Fruit fly (Drosophila melanogaster) whole organism, embryonic: Measurements from ENCODE around the gene CG13720.
A peak's percentile ranks its signal among the peaks of the same experiment; 100 is the strongest.

Experiments
- Aef1 ChIP-seq: fragments of 200-800 bp; sonication (Bioruptor generic); IDR thresholded peaks from 3 replicates; pipeline ENCODE4 v1.3.6; 2022; ENCODE audit warnings: missing biosample characterization, missing genetic modification characterization
- Bdp1 ChIP-seq: fragments of 200-800 bp; sonication (Bioruptor generic); optimal IDR thresholded peaks from 3 replicates; lab custom pipeline; 2016; ENCODE audit warnings: missing biosample characterization, missing genetic modification characterization
- Bgb ChIP-seq: fragments of 200-800 bp; sonication (Bioruptor generic); IDR thresholded peaks from 2 replicates; pipeline ENCODE4 v1.3.6; 2022; ENCODE audit warnings: missing biosample characterization, missing genetic modification characterization; ENCODE audit not compliant: partially characterized antibody
- CG11504 ChIP-seq: fragments of 200-800 bp; sonication (Bioruptor generic); optimal IDR thresholded peaks from 3 replicates; lab custom pipeline; 2019; ENCODE audit warnings: missing biosample characterization, mild to moderate bottlenecking, missing genetic modification characterization, moderate library complexity
- CG12744 ChIP-seq: fragments of 200-800 bp; sonication (Bioruptor generic); optimal IDR thresholded peaks from 2 replicates; lab custom pipeline; 2016; ENCODE audit warnings: missing biosample characterization, missing genetic modification characterization
- CG13894 ChIP-seq: fragments of 200-800 bp; sonication (Bioruptor generic); optimal IDR thresholded peaks from 3 replicates; lab custom pipeline; 2018; ENCODE audit warnings: missing biosample characterization, mild to moderate bottlenecking, missing genetic modification characterization, moderate library complexity
- CG14050 ChIP-seq: fragments of 200-800 bp; sonication (Bioruptor generic); IDR thresholded peaks from 3 replicates; pipeline ENCODE4 v1.3.6; 2022; ENCODE audit warnings: missing biosample characterization, missing genetic modification characterization
- CG15073 ChIP-seq: fragments of 200-800 bp; sonication (Bioruptor generic); optimal IDR thresholded peaks from 2 replicates; lab custom pipeline; 2016; ENCODE audit warnings: missing biosample characterization, missing genetic modification characterization
- CG17385 ChIP-seq: fragments of 200-800 bp; sonication (Bioruptor generic); optimal IDR thresholded peaks from 3 replicates; lab custom pipeline; 2018; ENCODE audit warnings: missing biosample characterization, mild to moderate bottlenecking, missing genetic modification characterization
- CG2875 ChIP-seq: fragments of 200-800 bp; sonication (Bioruptor generic); optimal IDR thresholded peaks from 2 replicates; lab custom pipeline; 2017; ENCODE audit warnings: missing biosample characterization, mild to moderate bottlenecking, missing genetic modification characterization, missing genetic modification reagents
- CG3163 ChIP-seq: fragments of 200-800 bp; sonication (Bioruptor generic); optimal IDR thresholded peaks from 3 replicates; lab custom pipeline; 2016; ENCODE audit warnings: missing biosample characterization, missing genetic modification characterization
- CG3847 ChIP-seq: fragments of 200-800 bp; sonication (Bioruptor generic); IDR thresholded peaks from 2 replicates; pipeline ENCODE4 v1.3.6; 2022; ENCODE audit warnings: missing biosample characterization, missing genetic modification characterization
- CG8290 ChIP-seq, 3 experiments: fragments of 200-800 bp; sonication (Bioruptor generic); optimal IDR thresholded peaks; 2 replicates each; lab custom pipeline; 2016 to 2019; ENCODE audit warnings: missing biosample characterization in 3 of 3, missing genetic modification characterization in 3 of 3, mild to moderate bottlenecking in 2 of 3, moderate library complexity in 1 of 3
- CG8359 ChIP-seq: fragments of 200-800 bp; sonication (Bioruptor generic); optimal IDR thresholded peaks from 2 replicates; lab custom pipeline; 2017; ENCODE audit warnings: missing biosample characterization, mild to moderate bottlenecking, missing genetic modification characterization, borderline replicate concordance
- CG9215 ChIP-seq: fragments of 200-800 bp; sonication (Bioruptor generic); IDR thresholded peaks from 2 replicates; pipeline ENCODE4 v1.3.6; 2022; ENCODE audit warnings: missing biosample characterization, missing genetic modification characterization
- CG9817 ChIP-seq: fragments of 200-800 bp; sonication (Bioruptor generic); optimal IDR thresholded peaks from 2 replicates; lab custom pipeline; 2018; ENCODE audit warnings: missing biosample characterization, mild to moderate bottlenecking, missing genetic modification characterization, moderate library complexity
- CG9876 ChIP-seq: fragments of 200-800 bp; sonication (Bioruptor generic); optimal IDR thresholded peaks from 2 replicates; lab custom pipeline; 2016; ENCODE audit warnings: missing biosample characterization, missing genetic modification characterization
- CG9932 ChIP-seq: fragments of 200-800 bp; sonication (Bioruptor generic); IDR thresholded peaks from 2 replicates; pipeline ENCODE4 v1.3.6; 2022; ENCODE audit warnings: missing biosample characterization, missing genetic modification characterization
- CoRest ChIP-seq: fragments of 200-800 bp; sonication (Bioruptor generic); optimal IDR thresholded peaks from 3 replicates; lab custom pipeline; 2018; ENCODE audit warnings: missing biosample characterization, mild to moderate bottlenecking, missing genetic modification characterization, moderate library complexity
- D19A ChIP-seq: fragments of 200-800 bp; optimal IDR thresholded peaks from 3 replicates; lab custom pipeline; 2019; ENCODE audit warnings: missing biosample characterization, mild to moderate bottlenecking, missing genetic modification characterization, moderate library complexity
- Dfd ChIP-seq, 2 experiments: fragments of >200 bp; optimal IDR thresholded peaks; 2 replicates each; lab custom pipeline; 2017; ENCODE audit warnings: missing biosample characterization in 2 of 2, missing genetic modification characterization in 2 of 2
- Doc2 ChIP-seq: fragments of 200-800 bp; sonication (Bioruptor generic); IDR thresholded peaks from 2 replicates; pipeline ENCODE4 v1.3.6; 2022; ENCODE audit warnings: missing biosample characterization, missing genetic modification characterization
- Eip74EF ChIP-seq, 2 experiments: fragments of 200-800 bp in 1 of 2; fragments of >200 bp in 1 of 2; sonication (Bioruptor generic) in 1 of 2; optimal IDR thresholded peaks; 2 replicates each; lab custom pipeline; 2017 to 2019; ENCODE audit warnings: missing biosample characterization in 2 of 2, missing genetic modification characterization in 2 of 2, mild to moderate bottlenecking in 1 of 2, moderate library complexity in 1 of 2
- HLH3B ChIP-seq: fragments of 200-800 bp; sonication (Bioruptor generic); IDR thresholded peaks from 2 replicates; pipeline ENCODE4 v1.3.6; 2022; ENCODE audit warnings: missing biosample characterization, missing genetic modification characterization
- NFAT ChIP-seq: fragments of 200-800 bp; sonication (Bioruptor generic); IDR thresholded peaks from 2 replicates; pipeline ENCODE4 v1.3.6; 2022; ENCODE audit warnings: missing biosample characterization, missing genetic modification characterization
- Oli ChIP-seq: fragments of 200-800 bp; sonication (Bioruptor generic); optimal IDR thresholded peaks from 2 replicates; lab custom pipeline; 2018; ENCODE audit warnings: missing biosample characterization, mild to moderate bottlenecking, missing genetic modification characterization, moderate library complexity
- Opbp ChIP-seq: fragments of 200-800 bp; sonication (Bioruptor generic); IDR thresholded peaks from 3 replicates; pipeline ENCODE4 v1.3.6; 2022; ENCODE audit warnings: missing biosample characterization, missing genetic modification characterization; ENCODE audit not compliant: partially characterized antibody
- Pdp1 ChIP-seq, 2 experiments: fragments of 200-800 bp; sonication (Bioruptor generic); optimal IDR thresholded peaks; 3 replicates each; lab custom pipeline; 2016; ENCODE audit warnings: missing biosample characterization in 2 of 2, missing genetic modification characterization in 2 of 2, mild to moderate bottlenecking in 1 of 2, moderate library complexity in 1 of 2
- Rx ChIP-seq: fragments of 200-800 bp; sonication (Bioruptor generic); IDR thresholded peaks from 2 replicates; pipeline ENCODE4 v1.3.6; 2022; ENCODE audit warnings: missing biosample characterization, missing genetic modification characterization
- Sox100B ChIP-seq: fragments of 200-800 bp; sonication (Bioruptor generic); optimal IDR thresholded peaks from 3 replicates; lab custom pipeline; 2018; ENCODE audit warnings: missing biosample characterization, mild to moderate bottlenecking, missing genetic modification characterization
- TFAM ChIP-seq: fragments of 200-800 bp; sonication (Bioruptor generic); optimal IDR thresholded peaks from 2 replicates; lab custom pipeline; 2017; ENCODE audit warnings: missing biosample characterization, missing genetic modification characterization, inconsistent platforms
- Taf1 ChIP-seq: fragments of 200-800 bp; sonication (Bioruptor generic); IDR thresholded peaks from 2 replicates; pipeline ENCODE4 v1.3.6; 2022; ENCODE audit warnings: missing biosample characterization, missing genetic modification characterization
- bsh ChIP-seq, 2 experiments: fragments of 200-800 bp; sonication (Bioruptor generic); optimal IDR thresholded peaks; 2 replicates each; lab custom pipeline; 2017 to 2018; ENCODE audit warnings: mild to moderate bottlenecking in 2 of 2, missing biosample characterization in 2 of 2, missing genetic modification characterization in 2 of 2, moderate library complexity in 1 of 2
- btn ChIP-seq: fragments of 200-800 bp; sonication (Bioruptor generic); optimal IDR thresholded peaks from 2 replicates; lab custom pipeline; 2016; ENCODE audit warnings: missing biosample characterization, missing genetic modification characterization
- chif ChIP-seq, 2 experiments: fragments of 200-800 bp; sonication (Bioruptor generic); optimal IDR thresholded peaks; 3 replicates each; lab custom pipeline; 2016; ENCODE audit warnings: missing biosample characterization in 2 of 2, missing genetic modification characterization in 2 of 2
- chinmo ChIP-seq: fragments of 200-800 bp; sonication (Bioruptor generic); IDR thresholded peaks from 4 replicates; pipeline ENCODE4 v1.3.6; 2022; ENCODE audit warnings: missing biosample characterization, missing genetic modification characterization; ENCODE audit not compliant: partially characterized antibody
- ci ChIP-seq: fragments of 200-800 bp; sonication (Bioruptor generic); IDR thresholded peaks from 3 replicates; pipeline ENCODE4 v1.3.6; 2022; ENCODE audit warnings: missing biosample characterization, missing genetic modification characterization
- fu2 ChIP-seq: fragments of 200-800 bp; sonication (Bioruptor generic); optimal IDR thresholded peaks from 2 replicates; lab custom pipeline; 2016; ENCODE audit warnings: missing biosample characterization, missing genetic modification characterization
- gce ChIP-seq: fragments of 200-800 bp; sonication (Bioruptor generic); IDR thresholded peaks from 3 replicates; pipeline ENCODE4 v1.3.6; 2022; ENCODE audit warnings: missing biosample characterization, missing genetic modification characterization
- lilli ChIP-seq: fragments of 200-800 bp; sonication (Bioruptor generic); optimal IDR thresholded peaks from 3 replicates; lab custom pipeline; 2016; ENCODE audit warnings: missing biosample characterization, missing genetic modification characterization
- nom ChIP-seq: fragments of 200-800 bp; sonication (Bioruptor generic); optimal IDR thresholded peaks from 2 replicates; lab custom pipeline; 2017; ENCODE audit warnings: missing biosample characterization, missing genetic modification characterization, mild to moderate bottlenecking, moderate library complexity, missing genetic modification reagents
- oc ChIP-seq: fragments of 200-800 bp; sonication (Bioruptor generic); optimal IDR thresholded peaks from 2 replicates; lab custom pipeline; 2018; ENCODE audit warnings: missing biosample characterization, mild to moderate bottlenecking, missing genetic modification characterization, moderate library complexity
- otp ChIP-seq: fragments of 200-800 bp; sonication (Bioruptor generic); IDR thresholded peaks from 3 replicates; pipeline ENCODE4, ENCODE4 v1.3.6; 2022; ENCODE audit warnings: missing biosample characterization, missing genetic modification characterization
- pum ChIP-seq: fragments of 200-800 bp; sonication (Bioruptor generic); optimal IDR thresholded peaks from 2 replicates; lab custom pipeline; 2016; ENCODE audit warnings: missing biosample characterization, missing genetic modification characterization
- sens ChIP-seq: fragments of 200-800 bp; sonication (Bioruptor generic); peaks from one replicate; lab custom pipeline; 2016; ENCODE audit warnings: missing biosample characterization, missing genetic modification characterization
- zfh1 ChIP-seq: fragments of 200-800 bp; sonication (Bioruptor generic); IDR thresholded peaks from 3 replicates; pipeline ENCODE4 v1.3.6; 2022; ENCODE audit warnings: missing biosample characterization, missing genetic modification characterization
- zfh2 ChIP-seq: fragments of 200-800 bp; sonication (Bioruptor generic); optimal IDR thresholded peaks from 2 replicates; lab custom pipeline; 2016; ENCODE audit warnings: missing biosample characterization, missing genetic modification characterization

CG13720 gene

DNA sequence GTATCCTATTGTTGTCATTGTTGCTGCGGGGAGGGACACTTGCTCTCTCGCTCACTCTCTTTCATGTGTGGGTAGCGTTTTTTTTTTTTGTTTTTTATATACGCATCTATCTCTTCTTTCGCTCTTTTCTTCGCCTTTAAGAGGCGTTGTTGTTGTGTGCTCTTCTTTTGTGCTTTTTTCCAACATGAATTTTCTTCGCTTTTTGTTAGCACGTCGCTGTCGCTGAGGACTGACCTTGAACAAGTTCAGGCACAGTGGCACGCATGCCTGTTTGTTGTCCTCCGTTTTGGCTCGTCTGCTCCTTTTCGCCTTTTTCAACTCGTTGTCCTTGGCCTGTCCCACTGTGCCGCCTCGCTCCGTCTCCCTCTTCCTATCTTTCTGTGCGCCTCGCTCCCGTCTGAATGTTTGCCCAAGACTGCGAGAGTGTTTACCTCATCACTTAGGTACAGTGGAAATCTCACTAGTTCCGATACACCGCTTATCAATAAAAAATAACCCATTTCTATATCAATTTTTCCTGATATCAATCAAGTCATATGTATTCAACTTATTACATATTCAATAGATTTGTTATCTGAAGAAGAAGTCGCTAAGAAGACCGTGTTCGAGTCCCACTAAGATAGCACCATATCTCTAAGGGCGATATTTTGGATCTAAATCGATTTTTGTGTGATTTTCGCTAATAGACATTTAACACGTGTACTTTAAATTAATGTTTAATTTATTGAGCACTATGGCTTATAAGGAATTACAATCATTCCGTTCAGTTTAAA is 42.9 kb upstream of the CG13720 start:
- TF ChIP-seq CG9817 (tag; lab: Kevin White, UChicago) (peak; percentile 28), CG9932 (GFP tag; lab: Robert Waterston, UW) (peak; percentile 74), NFAT (GFP tag; lab: Robert Waterston, UW) (peak; percentile 60), CG15073 (GFP tag; lab: Kevin White, UChicago) (peak; percentile 14), Dfd (GFP tag; optimal IDR thresholded peaks at IDR 0.05; lab: Kevin White, UChicago) (no peak), CoRest (tag; lab: Kevin White, UChicago) (peak; percentile 13), CG3847 (GFP tag; lab: Robert Waterston, UW) (0 out of 2 replicates have a peak, but pooled peaks have one; percentile 26), CG17385 (GFP tag; lab: Kevin White, UChicago) (peak; percentile 28), Aef1 (GFP tag; lab: Robert Waterston, UW) (peak; percentile 27; the same call in 1 of the 3 replicates), chif (GFP tag; optimal IDR thresholded peaks at IDR 0.05; lab: Kevin White, UChicago) (peak; percentile 39 to 41), CG3163 (peak; percentile 92), btn (GFP tag; lab: Kevin White, UChicago) (no peak), bsh (GFP tag; optimal IDR thresholded peaks at IDR 0.05; lab: Kevin White, UChicago) (peak in 1 of 2 experiments; percentile 98), fu2 (GFP tag; lab: Kevin White, UChicago) (peak; percentile 66), CG12744 (GFP tag; lab: Kevin White, UChicago) (no peak), zfh1 (GFP tag; lab: Robert Waterston, UW) (peak; percentile 58; the same call in 1 of the 3 replicates), lilli (GFP tag; lab: Kevin White, UChicago) (peak; percentile 68), zfh2 (peak; percentile 50), sens (GFP tag; lab: Kevin White, UChicago) (peak; percentile 92), CG11504 (tag; lab: Kevin White, UChicago) (peak; percentile 6), Oli (tag; lab: Kevin White, UChicago) (peak; percentile 1), CG9876 (GFP tag; lab: Kevin White, UChicago) (peak; percentile 49), oc (tag; lab: Kevin White, UChicago) (no peak), Pdp1 (GFP tag; optimal IDR thresholded peaks at IDR 0.05; lab: Kevin White, UChicago) (peak; percentile 16 to 47), CG14050 (GFP tag; lab: Robert Waterston, UW) (0 out of 3 replicates have a peak, but pooled peaks have one; percentile 13), chinmo (0 out of 4 replicates have a peak, but pooled peaks have one; percentile 68), Bgb (GFP tag; lab: Robert Waterston, UW) (0 out of 2 replicates have a peak, but pooled peaks have one; percentile 23), gce (GFP tag; lab: Robert Waterston, UW) (no peak), CG8290 (GFP tag; optimal IDR thresholded peaks at IDR 0.05; lab: Kevin White, UChicago) (no peak), CG8290 (tag; optimal IDR thresholded peaks at IDR 0.05; lab: Kevin White, UChicago) (peak in 1 of 2 experiments; percentile 69), CG8359 (no peak), Eip74EF (GFP tag; optimal IDR thresholded peaks at IDR 0.05; lab: Kevin White, UChicago) (no peak), nom (GFP tag; lab: Kevin White, UChicago) (peak; percentile 100), CG2875 (GFP tag; lab: Kevin White, UChicago) (no peak), CG13894 (peak; percentile 52), Opbp (GFP tag; lab: Robert Waterston, UW) (no peak), Sox100B (peak; percentile 2), Taf1 (GFP tag; lab: Robert Waterston, UW) (peak; percentile 42; the same call in 1 of the 2 replicates), Rx (no peak), TFAM (GFP tag; lab: Kevin White, UChicago) (no peak), ci (peak; percentile 60; the same call in 1 of the 3 replicates), otp (GFP tag; lab: Robert Waterston, UW) (peak; percentile 36; the same call in 1 of the 3 replicates), pum (GFP tag; lab: Kevin White, UChicago) (peak; percentile 15), D19A (no peak), Bdp1 (GFP tag; lab: Kevin White, UChicago) (peak; percentile 38), CG9215 (GFP tag; lab: Robert Waterston, UW) (peak; percentile 34; the same call in 1 of the 2 replicates), Doc2 (GFP tag; lab: Robert Waterston, UW) (no peak), HLH3B (GFP tag; lab: Robert Waterston, UW) (peak; percentile 36; the same call in 1 of the 2 replicates)
